Fruit fly (Drosophila melanogaster) whole organism, prepupa: Measurements from ENCODE around the gene CG6610.

ENCODE experiments used
- CG15336 ChIP-seq: fragments of 200-800 bp; sonication (Bioruptor generic); IDR thresholded peaks from 2 replicates; pipeline ENCODE4 v1.3.6; 2022; ENCODE audit warnings: missing biosample characterization, missing genetic modification characterization
- CG6163 ChIP-seq: fragments of 200-800 bp; sonication (Bioruptor generic); IDR thresholded peaks from 3 replicates; pipeline ENCODE4 v1.3.6; 2022; ENCODE audit warnings: missing biosample characterization, missing genetic modification characterization
- CG6792 ChIP-seq: fragments of 200-800 bp; sonication (Bioruptor generic); optimal IDR thresholded peaks from 3 replicates; lab custom pipeline; 2016; ENCODE audit warnings: missing biosample characterization, missing genetic modification characterization
- CG6808 ChIP-seq: fragments of 200-800 bp; sonication (Bioruptor generic); optimal IDR thresholded peaks from 3 replicates; lab custom pipeline; 2017; ENCODE audit warnings: missing biosample characterization, missing genetic modification characterization, mild to moderate bottlenecking, moderate library complexity, missing genetic modification reagents
- CG8319 ChIP-seq: fragments of 200-800 bp; sonication (Bioruptor generic); optimal IDR thresholded peaks from 3 replicates; lab custom pipeline; 2016; ENCODE audit warnings: missing biosample characterization, missing genetic modification characterization
- CG8632 ChIP-seq: fragments of 200-800 bp; sonication (Bioruptor generic); optimal IDR thresholded peaks from 3 replicates; lab custom pipeline; 2016; ENCODE audit warnings: missing biosample characterization, missing genetic modification characterization
- Eip93F ChIP-seq: fragments of 200-800 bp; sonication (Bioruptor generic); optimal IDR thresholded peaks from 2 replicates; lab custom pipeline; 2016; ENCODE audit warnings: missing biosample characterization, mild to moderate bottlenecking, missing genetic modification characterization
- Sox102F ChIP-seq: fragments of 200-800 bp; sonication (Bioruptor generic); optimal IDR thresholded peaks from 2 replicates; lab custom pipeline; 2016; ENCODE audit warnings: missing biosample characterization, mild to moderate bottlenecking, missing genetic modification characterization
- dsx ChIP-seq: fragments of 200-800 bp; optimal IDR thresholded peaks from 3 replicates; lab custom pipeline; 2019; ENCODE audit warnings: missing biosample characterization, mild to moderate bottlenecking, missing genetic modification characterization, moderate library complexity; ENCODE audit not compliant: poor library complexity, severe bottlenecking
- eg ChIP-seq: fragments of 200-800 bp; sonication (Bioruptor generic); IDR thresholded peaks from 3 replicates; pipeline ENCODE4 v1.3.6; 2022; ENCODE audit warnings: missing biosample characterization, missing genetic modification characterization
- fkh ChIP-seq: fragments of 200-800 bp; sonication (Bioruptor generic); optimal IDR thresholded peaks from 3 replicates; lab custom pipeline; 2017; ENCODE audit warnings: missing biosample characterization, mild to moderate bottlenecking, missing genetic modification characterization, moderate library complexity
- net ChIP-seq: fragments of 200-800 bp; sonication (Bioruptor generic); optimal IDR thresholded peaks from 3 replicates; lab custom pipeline; 2016; ENCODE audit warnings: missing biosample characterization, missing genetic modification characterization
- salr ChIP-seq, 2 experiments: fragments of 200-800 bp; sonication (Bioruptor generic); optimal IDR thresholded peaks; 3 replicates each; lab custom pipeline; 2016 to 2018; ENCODE audit warnings: missing biosample characterization in 2 of 2, missing genetic modification characterization in 2 of 2, mild to moderate bottlenecking in 1 of 2
- vri ChIP-seq: fragments of 200-800 bp; sonication (Bioruptor generic); optimal IDR thresholded peaks from 3 replicates; lab custom pipeline; 2016; ENCODE audit warnings: missing biosample characterization, mild to moderate bottlenecking, missing genetic modification characterization

DNA sequence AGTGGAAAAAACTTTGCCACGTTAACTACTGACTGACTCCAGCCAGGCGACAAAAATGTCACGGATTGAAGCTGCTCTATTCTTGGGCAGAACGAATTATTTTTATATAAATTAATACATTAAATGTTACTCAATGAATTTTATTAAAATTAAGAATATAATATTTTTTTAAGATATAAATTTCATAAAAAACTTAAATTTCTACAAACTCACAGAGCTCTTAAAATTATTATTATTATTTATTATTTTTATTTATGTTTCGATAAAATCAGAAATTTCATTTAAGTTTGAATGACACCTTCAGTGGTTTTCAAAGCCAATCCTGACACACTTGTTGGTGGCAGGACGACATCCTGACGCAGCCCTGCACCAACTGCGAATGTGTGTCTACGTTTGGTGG lies 9.8 kb downstream of the CG6610 start:
- TF ChIP-seq dsx (GFP tag; lab: Kevin White, UChicago) (peak; percentile 63), Eip93F (GFP tag; lab: Kevin White, UChicago) (no peak), CG8632 (GFP tag; lab: Kevin White, UChicago) (peak; percentile 73), salr (GFP tag; optimal IDR thresholded peaks at IDR 0.05; lab: Kevin White, UChicago) (peak in 1 of 2 experiments; percentile 73), CG8319 (GFP tag; lab: Kevin White, UChicago) (no peak), CG6792 (GFP tag; lab: Kevin White, UChicago) (peak; percentile 55), CG6808 (GFP tag; lab: Kevin White, UChicago) (no peak), eg (peak; percentile 62; the same call in 1 of the 3 replicates), Sox102F (GFP tag; lab: Kevin White, UChicago) (peak; percentile 26), fkh (no peak), CG15336 (GFP tag; lab: Robert Waterston, UW) (peak; percentile 77), CG6163 (0 out of 3 replicates have a peak, but pooled peaks have one; percentile 5), vri (peak; percentile 1), net (peak; percentile 68)
